Fruit fly (Drosophila melanogaster) whole organism, pupa: Measurements from ENCODE around the gene Tsr1.

Experiments used
- CG12605 ChIP-seq: fragments of 200-800 bp; sonication (Bioruptor generic); IDR thresholded peaks from 2 replicates; pipeline ENCODE4 v1.3.6; 2022; ENCODE audit warnings: missing biosample characterization, missing genetic modification characterization
- CG17806 ChIP-seq: fragments of 200-800 bp; sonication (Bioruptor generic); optimal IDR thresholded peaks from 2 replicates; lab custom pipeline; 2018; ENCODE audit warnings: missing biosample characterization, mild to moderate bottlenecking, missing genetic modification characterization, moderate library complexity
- CG8301 ChIP-seq: fragments of 200-800 bp; sonication (Bioruptor generic); optimal IDR thresholded peaks from 2 replicates; lab custom pipeline; 2018; ENCODE audit warnings: missing biosample characterization, mild to moderate bottlenecking, missing genetic modification characterization
- Pif1B ChIP-seq: fragments of 200-800 bp; sonication (Bioruptor generic); optimal IDR thresholded peaks from 3 replicates; lab custom pipeline; 2016; ENCODE audit warnings: missing biosample characterization, missing genetic modification characterization
- Snoo ChIP-seq: fragments of 200-800 bp; sonication (Bioruptor generic); optimal IDR thresholded peaks from 3 replicates; lab custom pipeline; 2017; ENCODE audit warnings: missing biosample characterization, mild to moderate bottlenecking, missing genetic modification characterization, inconsistent platforms
- fd96Ca ChIP-seq: fragments of 200-800 bp; sonication (Bioruptor generic); IDR thresholded peaks from 3 replicates; pipeline ENCODE4 v1.3.6; 2022; ENCODE audit warnings: missing biosample characterization, missing genetic modification characterization
- gl ChIP-seq: fragments of 200-800 bp; sonication (Bioruptor generic); optimal IDR thresholded peaks from 2 replicates; lab custom pipeline; 2018; ENCODE audit warnings: missing biosample characterization, mild to moderate bottlenecking, missing genetic modification characterization
- rn ChIP-seq: fragments of 200-800 bp; sonication (Bioruptor generic); IDR thresholded peaks from 2 replicates; pipeline ENCODE4 v1.3.6; 2022; ENCODE audit warnings: missing biosample characterization, missing genetic modification characterization

- TF ChIP-seq fd96Ca (GFP tag; lab: Robert Waterston, UW) (no peak), rn (GFP tag; lab: Robert Waterston, UW) (no peak), CG17806 (tag; lab: Kevin White, UChicago) (no peak), Pif1B (GFP tag; lab: Kevin White, UChicago) (no peak), gl (tag; lab: Kevin White, UChicago) (no peak), Snoo (tag; lab: Kevin White, UChicago) (no peak), CG8301 (tag; lab: Kevin White, UChicago) (no peak), CG12605 (GFP tag; lab: Robert Waterston, UW) (no peak)
These were observed 45.7 kb downstream of the Tsr1 start for dm6 chr3L:21380581-21381175.
